Fruit fly (Drosophila melanogaster) whole organism, embryonic: ENCODE data around the gene Inx3.

Experiments
- ATbp ChIP-seq: fragments of 200-800 bp; sonication (Bioruptor generic); optimal IDR thresholded peaks from 2 replicates; lab custom pipeline; 2017; ENCODE audit warnings: missing biosample characterization, mild to moderate bottlenecking, missing genetic modification characterization, missing genetic modification reagents
- Ada2b ChIP-seq: fragments of 200-800 bp; sonication (Bioruptor generic); IDR thresholded peaks from 2 replicates; pipeline ENCODE4 v1.3.6; 2022; ENCODE audit warnings: missing biosample characterization, missing genetic modification characterization
- CG10654 ChIP-seq: fragments of 200-800 bp; sonication (Bioruptor generic); optimal IDR thresholded peaks from 2 replicates; lab custom pipeline; 2016; ENCODE audit warnings: missing biosample characterization, missing genetic modification characterization
- CG13775 ChIP-seq: fragments of 200-800 bp; sonication (Bioruptor generic); optimal IDR thresholded peaks from 3 replicates; lab custom pipeline; 2017; ENCODE audit warnings: missing biosample characterization, mild to moderate bottlenecking, missing genetic modification characterization
- CG14710 ChIP-seq: fragments of 200-800 bp; sonication (Bioruptor generic); optimal IDR thresholded peaks from 3 replicates; lab custom pipeline; 2019; ENCODE audit warnings: missing biosample characterization, mild to moderate bottlenecking, missing genetic modification characterization, moderate library complexity
- CG16813 ChIP-seq: fragments of 200-800 bp; sonication (Bioruptor generic); IDR thresholded peaks from 3 replicates; pipeline ENCODE4 v1.3.6; 2022; ENCODE audit warnings: missing biosample characterization, missing genetic modification characterization; ENCODE audit not compliant: partially characterized antibody
- CG2875 ChIP-seq: fragments of 200-800 bp; sonication (Bioruptor generic); optimal IDR thresholded peaks from 2 replicates; lab custom pipeline; 2017; ENCODE audit warnings: missing biosample characterization, mild to moderate bottlenecking, missing genetic modification characterization, missing genetic modification reagents
- CG3065 ChIP-seq: fragments of 200-800 bp; sonication (Bioruptor generic); optimal IDR thresholded peaks from 2 replicates; lab custom pipeline; 2016; ENCODE audit warnings: missing biosample characterization, missing genetic modification characterization
- CG32767 ChIP-seq: fragments of 200-800 bp; sonication (Bioruptor generic); IDR thresholded peaks from 2 replicates; pipeline ENCODE4 v1.3.6; 2022; ENCODE audit warnings: missing biosample characterization, missing genetic modification characterization
- CG3726 ChIP-seq: fragments of 200-800 bp; sonication (Bioruptor generic); IDR thresholded peaks from 3 replicates; pipeline ENCODE4, ENCODE4 v1.3.6; 2022; ENCODE audit warnings: missing biosample characterization, missing genetic modification characterization
- CG4282 ChIP-seq: fragments of 200-800 bp; sonication (Bioruptor generic); optimal IDR thresholded peaks from 2 replicates; lab custom pipeline; 2016; ENCODE audit warnings: missing biosample characterization, missing genetic modification characterization
- CG4404 ChIP-seq: fragments of 200-800 bp; sonication (Bioruptor generic); IDR thresholded peaks from 2 replicates; pipeline ENCODE4 v1.3.6; 2022; ENCODE audit warnings: missing biosample characterization, missing genetic modification characterization
- CG4617 ChIP-seq: fragments of 200-800 bp; sonication (Bioruptor generic); optimal IDR thresholded peaks from 3 replicates; lab custom pipeline; 2016; ENCODE audit warnings: missing biosample characterization, missing genetic modification characterization, borderline replicate concordance
- CG4820 ChIP-seq: fragments of 200-800 bp; sonication (Bioruptor generic); optimal IDR thresholded peaks from 3 replicates; lab custom pipeline; 2016; ENCODE audit warnings: missing biosample characterization, missing genetic modification characterization
- CG6254 ChIP-seq: fragments of 200-800 bp; sonication (Bioruptor generic); optimal IDR thresholded peaks from 3 replicates; lab custom pipeline; 2017; ENCODE audit warnings: mild to moderate bottlenecking, missing biosample characterization, missing genetic modification reagents, missing genetic modification characterization
- CG7556 ChIP-seq: fragments of 200-800 bp; sonication (Bioruptor generic); optimal IDR thresholded peaks from 2 replicates; lab custom pipeline; 2017; ENCODE audit warnings: missing biosample characterization, mild to moderate bottlenecking, missing genetic modification characterization
- CG7928 ChIP-seq: fragments of 200-800 bp; sonication (Bioruptor generic); optimal IDR thresholded peaks from 2 replicates; lab custom pipeline; 2017; ENCODE audit warnings: missing biosample characterization, mild to moderate bottlenecking, missing genetic modification characterization
- CG7963 ChIP-seq: fragments of 200-800 bp; sonication (Bioruptor generic); IDR thresholded peaks from 3 replicates; pipeline ENCODE4 v1.3.6; 2022; ENCODE audit warnings: missing biosample characterization, missing genetic modification characterization; ENCODE audit not compliant: partially characterized antibody
- Doc3 ChIP-seq: fragments of 200-800 bp; sonication (Bioruptor generic); IDR thresholded peaks from 3 replicates; pipeline ENCODE4 v1.3.6; 2022; ENCODE audit warnings: missing biosample characterization, missing genetic modification characterization; ENCODE audit not compliant: partially characterized antibody
- Ets97D ChIP-seq: fragments of 200-800 bp; sonication (Bioruptor generic); optimal IDR thresholded peaks from 3 replicates; lab custom pipeline; 2016; ENCODE audit warnings: missing biosample characterization, missing genetic modification characterization
- GATAe ChIP-seq: fragments of 200-800 bp; sonication (Bioruptor generic); conservative IDR thresholded peaks from 2 replicates; pipeline ENCODE4 v1.3.6; 2022; ENCODE audit warnings: missing biosample characterization, missing genetic modification characterization
- Gsc ChIP-seq: fragments of 200-800 bp; sonication (Bioruptor generic); IDR thresholded peaks from 2 replicates; pipeline ENCODE4 v1.3.6; 2022; ENCODE audit warnings: missing biosample characterization, missing genetic modification characterization
- H2.0 ChIP-seq: fragments of 200-800 bp; sonication (Bioruptor generic); IDR thresholded peaks from 2 replicates; pipeline ENCODE4 v1.3.6; 2022; ENCODE audit warnings: missing biosample characterization, missing genetic modification characterization
- Lpt ChIP-seq: fragments of >200 bp; optimal IDR thresholded peaks from 2 replicates; lab custom pipeline; 2018; ENCODE audit warnings: missing biosample characterization, missing genetic modification characterization
- Neu2 ChIP-seq: fragments of 200-800 bp; sonication (Bioruptor generic); optimal IDR thresholded peaks from 3 replicates; lab custom pipeline; 2016; ENCODE audit warnings: missing biosample characterization, missing genetic modification characterization, borderline replicate concordance
- Rx ChIP-seq: fragments of 200-800 bp; sonication (Bioruptor generic); IDR thresholded peaks from 2 replicates; pipeline ENCODE4 v1.3.6; 2022; ENCODE audit warnings: missing biosample characterization, missing genetic modification characterization
- Six4 ChIP-seq: fragments of 200-800 bp; sonication (Bioruptor generic); optimal IDR thresholded peaks from 2 replicates; lab custom pipeline; 2016; ENCODE audit warnings: missing biosample characterization, missing genetic modification characterization
- Spps ChIP-seq: fragments of 200-800 bp; sonication (Bioruptor generic); optimal IDR thresholded peaks from 2 replicates; lab custom pipeline; 2018; ENCODE audit warnings: missing biosample characterization, mild to moderate bottlenecking, missing genetic modification characterization
- abd-A ChIP-seq: fragments of 200-800 bp; sonication (Bioruptor generic); optimal IDR thresholded peaks from 3 replicates; lab custom pipeline; 2019; ENCODE audit warnings: missing biosample characterization, mild to moderate bottlenecking, missing genetic modification characterization, moderate library complexity
- cad ChIP-seq: fragments of >200 bp; optimal IDR thresholded peaks from 2 replicates; lab custom pipeline; 2017; ENCODE audit warnings: missing biosample characterization, missing genetic modification characterization
- cg ChIP-seq: fragments of 200-800 bp; sonication (Bioruptor generic); optimal IDR thresholded peaks from 3 replicates; lab custom pipeline; 2019; ENCODE audit warnings: missing biosample characterization, mild to moderate bottlenecking, missing genetic modification characterization, moderate library complexity
- dati ChIP-seq: fragments of 200-800 bp; sonication (Bioruptor generic); IDR thresholded peaks from 2 replicates; pipeline ENCODE4 v1.3.6; 2022; ENCODE audit warnings: missing biosample characterization, missing genetic modification characterization
- gce ChIP-seq: fragments of 200-800 bp; sonication (Bioruptor generic); IDR thresholded peaks from 3 replicates; pipeline ENCODE4 v1.3.6; 2022; ENCODE audit warnings: missing biosample characterization, missing genetic modification characterization
- ham ChIP-seq: fragments of 200-800 bp; sonication (Bioruptor generic); IDR thresholded peaks from 2 replicates; pipeline ENCODE4 v1.3.6; 2022; ENCODE audit warnings: missing biosample characterization, missing genetic modification characterization
- hb ChIP-seq: fragments of 200-800 bp; sonication (Bioruptor generic); IDR thresholded peaks from 3 replicates; pipeline ENCODE4 v1.3.6; 2022; ENCODE audit warnings: missing biosample characterization, missing genetic modification characterization; ENCODE audit not compliant: partially characterized antibody
- her ChIP-seq: fragments of 200-800 bp; sonication (Bioruptor generic); optimal IDR thresholded peaks from 2 replicates; lab custom pipeline; 2016; ENCODE audit warnings: missing biosample characterization, missing genetic modification characterization
- ind ChIP-seq: fragments of 200-800 bp; sonication (Bioruptor generic); optimal IDR thresholded peaks from 3 replicates; lab custom pipeline; 2016; ENCODE audit warnings: missing biosample characterization, missing genetic modification characterization
- lmd ChIP-seq: fragments of 200-800 bp; sonication (Bioruptor generic); IDR thresholded peaks from 2 replicates; pipeline ENCODE4 v1.3.6; 2022; ENCODE audit warnings: missing biosample characterization, missing genetic modification characterization
- nerfin-1 ChIP-seq: fragments of 200-800 bp; sonication (Bioruptor generic); optimal IDR thresholded peaks from 3 replicates; lab custom pipeline; 2019; ENCODE audit warnings: missing biosample characterization, mild to moderate bottlenecking, missing genetic modification characterization, moderate library complexity
- org-1 ChIP-seq: fragments of 200-800 bp; sonication (Bioruptor generic); optimal IDR thresholded peaks from 2 replicates; lab custom pipeline; 2017; ENCODE audit warnings: missing biosample characterization, missing genetic modification characterization
- pan ChIP-seq, 4 experiments: fragments of >200 bp in 3 of 4; fragments of 200-800 bp in 1 of 4; sonication (Bioruptor generic) in 1 of 4; optimal IDR thresholded peaks in 3 of 4; IDR thresholded peaks in 1 of 4; 2 replicates each; pipeline versions ENCODE4 v1.3.6 to Lab custom; 2017 to 2022; ENCODE audit warnings: missing biosample characterization in 2 of 4, missing genetic modification characterization in 2 of 4, mixed read lengths in 1 of 4
- pho ChIP-seq: fragments of 200-800 bp; sonication (Bioruptor generic); optimal IDR thresholded peaks from 2 replicates; lab custom pipeline; 2016; ENCODE audit warnings: missing biosample characterization, missing genetic modification characterization
- pita ChIP-seq: fragments of 200-800 bp; sonication (Bioruptor generic); optimal IDR thresholded peaks from 2 replicates; lab custom pipeline; 2017; ENCODE audit warnings: missing biosample characterization, mild to moderate bottlenecking, missing genetic modification characterization
- row ChIP-seq: fragments of 200-800 bp; sonication (Bioruptor generic); IDR thresholded peaks from 3 replicates; pipeline ENCODE4 v1.3.6; 2022; ENCODE audit warnings: missing biosample characterization, missing genetic modification characterization
- shn ChIP-seq: fragments of 200-800 bp; sonication (Bioruptor generic); optimal IDR thresholded peaks from 3 replicates; lab custom pipeline; 2016; ENCODE audit warnings: missing biosample characterization, missing genetic modification characterization
- slou ChIP-seq: fragments of 200-800 bp; sonication (Bioruptor generic); optimal IDR thresholded peaks from 3 replicates; lab custom pipeline; 2016; ENCODE audit warnings: missing biosample characterization, missing genetic modification characterization
- sna ChIP-seq: fragments of 200-800 bp; sonication (Bioruptor generic); IDR thresholded peaks from 2 replicates; pipeline ENCODE4 v1.3.6; 2022; ENCODE audit warnings: missing biosample characterization, missing genetic modification characterization; ENCODE audit not compliant: partially characterized antibody
- z ChIP-seq: fragments of 200-800 bp; sonication (Bioruptor generic); IDR thresholded peaks from 3 replicates; pipeline ENCODE4 v1.3.6; 2022; ENCODE audit warnings: missing biosample characterization, missing genetic modification characterization

Inx3 gene

DNA sequence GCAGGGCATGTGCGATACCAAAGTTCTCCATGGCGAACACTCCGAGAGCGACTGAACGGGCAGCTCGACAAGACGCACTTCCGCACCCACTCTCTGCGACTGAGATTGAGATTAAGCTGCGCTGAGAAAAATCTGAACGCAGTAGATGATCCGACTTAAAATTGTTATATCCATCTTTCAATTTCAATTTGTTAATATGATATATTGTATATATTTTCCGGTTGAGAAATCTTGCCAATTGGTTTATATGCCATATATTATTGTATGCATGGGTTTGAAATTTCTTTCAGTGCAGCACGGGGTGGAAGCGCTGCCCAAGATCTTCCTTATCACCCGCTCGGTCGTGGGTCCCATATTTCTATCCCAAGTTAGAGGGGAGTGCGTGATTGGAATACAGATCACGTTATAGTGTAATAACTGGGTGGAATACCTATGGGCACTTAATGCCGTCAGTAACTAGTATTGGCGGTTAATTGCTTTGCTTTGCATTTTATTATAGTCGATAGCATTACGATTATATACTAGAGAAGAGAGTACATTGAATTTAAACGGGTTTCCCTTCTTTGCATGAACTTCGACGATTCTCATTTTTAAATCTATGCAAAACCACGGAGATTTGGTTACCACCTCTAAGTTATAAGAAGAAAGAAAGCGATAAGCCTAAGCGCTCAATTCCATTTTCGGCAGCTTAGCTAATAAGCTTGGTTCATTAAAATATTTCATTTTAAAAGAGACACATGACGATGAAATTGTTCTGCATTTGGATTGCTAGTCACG is 21.0 kb upstream of the Inx3 start, which contains the start of the genes Nepl19 and Nepl20 (continued):
- TF ChIP-seq CG32767 (GFP tag; lab: Robert Waterston, UW) (peak; percentile 67; the same call in 1 of the 2 replicates), CG3726 (GFP tag; lab: Robert Waterston, UW) (0 out of 3 replicates have a peak, but pooled peaks have one; percentile 30), CG4617 (no peak), CG3065 (no peak), ind (GFP tag; lab: Kevin White, UChicago) (peak; percentile 79), CG4820 (peak; percentile 79), Six4 (GFP tag; lab: Kevin White, UChicago) (peak; percentile 50), slou (no peak), cad (no peak), Ada2b (GFP tag; lab: Robert Waterston, UW) (peak; percentile 77), CG16813 (GFP tag; lab: Robert Waterston, UW) (no peak), shn (GFP tag; lab: Kevin White, UChicago) (no peak), her (GFP tag; lab: Kevin White, UChicago) (no peak), CG4404 (peak; percentile 73), cg (GFP tag; lab: Kevin White, UChicago) (no peak), CG2875 (peak; percentile 52), Gsc (GFP tag; lab: Robert Waterston, UW) (peak; percentile 49), GATAe (GFP tag; lab: Robert Waterston, UW) (peak; percentile 30; the same call in 1 of the 2 replicates), hb (GFP tag; lab: Robert Waterston, UW) (no peak), pan (optimal IDR thresholded peaks at IDR 0.05; lab: Kevin White, UChicago) (no peak), pan (GFP tag; optimal IDR thresholded peaks at IDR 0.05 in 1 of 2, IDR thresholded peaks at IDR 0.05 in 1 of 2) (peak in 1 of 2 experiments; percentile 81), CG10654 (GFP tag; lab: Kevin White, UChicago) (peak; percentile 68), Neu2 (no peak), z (GFP tag; lab: Robert Waterston, UW) (0 out of 3 replicates have a peak, but pooled peaks have one; percentile 16), H2.0 (GFP tag; lab: Robert Waterston, UW) (peak; percentile 69), gce (GFP tag; lab: Robert Waterston, UW) (peak; percentile 78), CG6254 (GFP tag; lab: Kevin White, UChicago) (peak; percentile 59), CG7928 (GFP tag; lab: Kevin White, UChicago) (peak; percentile 30), ham (GFP tag; lab: Robert Waterston, UW) (no peak), org-1 (GFP tag; lab: Kevin White, UChicago) (peak; percentile 80), pita (GFP tag; lab: Kevin White, UChicago) (no peak), Spps (tag; lab: Kevin White, UChicago) (peak; percentile 64), Ets97D (peak; percentile 7), row (peak; percentile 88), ATbp (peak; percentile 71), abd-A (tag; lab: Kevin White, UChicago) (no peak), CG7963 (GFP tag; lab: Robert Waterston, UW) (no peak), dati (0 out of 2 replicates have a peak, but pooled peaks have one; percentile 47), nerfin-1 (tag; lab: Kevin White, UChicago) (peak; percentile 60), CG13775 (GFP tag; lab: Kevin White, UChicago) (peak; percentile 69), Doc3 (GFP tag; lab: Robert Waterston, UW) (no peak), CG4282 (GFP tag; lab: Kevin White, UChicago) (no peak), Lpt (GFP tag; lab: Kevin White, UChicago) (no peak), lmd (GFP tag; lab: Robert Waterston, UW) (peak; percentile 86), CG14710 (tag; lab: Kevin White, UChicago) (peak; percentile 69), sna (GFP tag; lab: Robert Waterston, UW) (no peak), pho (peak; percentile 34), CG7556 (GFP tag; lab: Kevin White, UChicago) (peak; percentile 83), Rx (GFP tag; lab: Robert Waterston, UW) (peak; percentile 64)
